Fruit fly (Drosophila melanogaster) whole organism, prepupa: Measurements from ENCODE around the gene CG3306.

Experiments
- CG10631 ChIP-seq: fragments of 200-800 bp; sonication (Bioruptor generic); optimal IDR thresholded peaks from 2 replicates; lab custom pipeline; 2016; ENCODE audit warnings: missing biosample characterization, missing genetic modification characterization
- CG11762 ChIP-seq: fragments of 200-800 bp; sonication (Bioruptor generic); optimal IDR thresholded peaks from 3 replicates; lab custom pipeline; 2016; ENCODE audit warnings: missing biosample characterization, missing genetic modification characterization; ENCODE audit not compliant: insufficient read depth
- CG15336 ChIP-seq: fragments of 200-800 bp; sonication (Bioruptor generic); IDR thresholded peaks from 2 replicates; pipeline ENCODE4 v1.3.6; 2022; ENCODE audit warnings: missing biosample characterization, missing genetic modification characterization
- CG1621 ChIP-seq: fragments of 200-800 bp; sonication (Bioruptor generic); optimal IDR thresholded peaks from 3 replicates; lab custom pipeline; 2018; ENCODE audit warnings: missing biosample characterization, mild to moderate bottlenecking, missing genetic modification characterization
- CG16779 ChIP-seq: fragments of 200-800 bp; sonication (Bioruptor generic); optimal IDR thresholded peaks from 3 replicates; lab custom pipeline; 2017; ENCODE audit warnings: missing biosample characterization, mild to moderate bottlenecking, missing genetic modification characterization
- CG3032 ChIP-seq: fragments of 200-800 bp; optimal IDR thresholded peaks from 2 replicates; lab custom pipeline; 2019; ENCODE audit warnings: missing biosample characterization, mild to moderate bottlenecking, missing genetic modification characterization, moderate library complexity
- CG32006 ChIP-seq: fragments of 200-800 bp; sonication (Bioruptor generic); optimal IDR thresholded peaks from 3 replicates; lab custom pipeline; 2017; ENCODE audit warnings: missing biosample characterization, mild to moderate bottlenecking, missing genetic modification characterization
- CG34406 ChIP-seq: fragments of 200-800 bp; sonication (Bioruptor generic); optimal IDR thresholded peaks from 3 replicates; lab custom pipeline; 2016; ENCODE audit warnings: missing biosample characterization, missing genetic modification characterization
- CG3919 ChIP-seq: fragments of 200-800 bp; sonication (Bioruptor generic); optimal IDR thresholded peaks from 3 replicates; lab custom pipeline; 2016; ENCODE audit warnings: missing biosample characterization, missing genetic modification characterization
- CG6163 ChIP-seq: fragments of 200-800 bp; sonication (Bioruptor generic); IDR thresholded peaks from 3 replicates; pipeline ENCODE4 v1.3.6; 2022; ENCODE audit warnings: missing biosample characterization, missing genetic modification characterization
- CG6276 ChIP-seq: fragments of 200-800 bp; sonication (Bioruptor generic); optimal IDR thresholded peaks from 2 replicates; lab custom pipeline; 2017; ENCODE audit warnings: missing biosample characterization, mild to moderate bottlenecking, missing genetic modification characterization
- CG6792 ChIP-seq: fragments of 200-800 bp; sonication (Bioruptor generic); optimal IDR thresholded peaks from 3 replicates; lab custom pipeline; 2016; ENCODE audit warnings: missing biosample characterization, missing genetic modification characterization
- CG6808 ChIP-seq: fragments of 200-800 bp; sonication (Bioruptor generic); optimal IDR thresholded peaks from 3 replicates; lab custom pipeline; 2017; ENCODE audit warnings: missing biosample characterization, missing genetic modification characterization, mild to moderate bottlenecking, moderate library complexity, missing genetic modification reagents
- CG6854 ChIP-seq: fragments of 200-800 bp; sonication (Bioruptor generic); optimal IDR thresholded peaks from 2 replicates; lab custom pipeline; 2017; ENCODE audit warnings: missing biosample characterization, mild to moderate bottlenecking, missing genetic modification characterization
- CG7368 ChIP-seq: fragments of 200-800 bp; sonication (Bioruptor generic); optimal IDR thresholded peaks from 3 replicates; lab custom pipeline; 2016; ENCODE audit warnings: missing biosample characterization, missing genetic modification characterization
- CG8119 ChIP-seq: fragments of 200-800 bp; sonication (Bioruptor generic); IDR thresholded peaks from 3 replicates; pipeline ENCODE4 v1.3.6; 2022; ENCODE audit warnings: missing biosample characterization, missing genetic modification characterization
- CG8319 ChIP-seq: fragments of 200-800 bp; sonication (Bioruptor generic); optimal IDR thresholded peaks from 3 replicates; lab custom pipeline; 2016; ENCODE audit warnings: missing biosample characterization, missing genetic modification characterization
- CG8632 ChIP-seq: fragments of 200-800 bp; sonication (Bioruptor generic); optimal IDR thresholded peaks from 3 replicates; lab custom pipeline; 2016; ENCODE audit warnings: missing biosample characterization, missing genetic modification characterization
- CG9139 ChIP-seq: fragments of 200-800 bp; sonication (Bioruptor generic); optimal IDR thresholded peaks from 3 replicates; lab custom pipeline; 2017; ENCODE audit warnings: missing biosample characterization, mild to moderate bottlenecking, missing genetic modification characterization
- Eip75B ChIP-seq: fragments of 200-800 bp; sonication (Bioruptor generic); optimal IDR thresholded peaks from 3 replicates; lab custom pipeline; 2016; ENCODE audit warnings: missing biosample characterization, missing genetic modification characterization
- Eip78C ChIP-seq: fragments of 200-800 bp; sonication (Bioruptor generic); peaks from one replicate; lab custom pipeline; 2016; ENCODE audit warnings: missing biosample characterization, missing genetic modification characterization
- Eip93F ChIP-seq: fragments of 200-800 bp; sonication (Bioruptor generic); optimal IDR thresholded peaks from 2 replicates; lab custom pipeline; 2016; ENCODE audit warnings: missing biosample characterization, mild to moderate bottlenecking, missing genetic modification characterization
- Ets21C ChIP-seq: fragments of 200-800 bp; sonication (Bioruptor generic); optimal IDR thresholded peaks from 3 replicates; lab custom pipeline; 2016; ENCODE audit warnings: missing biosample characterization, missing genetic modification characterization
- Gug ChIP-seq: fragments of 200-800 bp; sonication (Bioruptor generic); IDR thresholded peaks from 2 replicates; pipeline ENCODE4 v1.3.6; 2022; ENCODE audit warnings: missing biosample characterization, missing genetic modification characterization
- Hr38 ChIP-seq: sonication (Bioruptor generic); optimal IDR thresholded peaks from 2 replicates; lab custom pipeline; 2016; ENCODE audit warnings: missing biosample characterization, missing genetic modification characterization
- Hr4 ChIP-seq: fragments of 200-800 bp; sonication (Bioruptor generic); optimal IDR thresholded peaks from 3 replicates; lab custom pipeline; 2016; ENCODE audit warnings: missing biosample characterization, missing genetic modification characterization
- Lpt ChIP-seq: fragments of 200-800 bp; sonication (Bioruptor generic); optimal IDR thresholded peaks from 3 replicates; lab custom pipeline; 2016; ENCODE audit warnings: missing biosample characterization, missing genetic modification characterization
- Met ChIP-seq: fragments of 200-800 bp; sonication (Bioruptor generic); optimal IDR thresholded peaks from 3 replicates; lab custom pipeline; 2016; ENCODE audit warnings: missing biosample characterization, missing genetic modification characterization
- OdsH ChIP-seq: fragments of 200-800 bp; sonication (Bioruptor generic); optimal IDR thresholded peaks from 3 replicates; lab custom pipeline; 2016; ENCODE audit warnings: missing biosample characterization, missing genetic modification characterization
- Smox ChIP-seq: fragments of 200-800 bp; sonication (Bioruptor generic); optimal IDR thresholded peaks from 3 replicates; lab custom pipeline; 2016; ENCODE audit warnings: missing biosample characterization, missing genetic modification characterization
- Sox102F ChIP-seq: fragments of 200-800 bp; sonication (Bioruptor generic); optimal IDR thresholded peaks from 2 replicates; lab custom pipeline; 2016; ENCODE audit warnings: missing biosample characterization, mild to moderate bottlenecking, missing genetic modification characterization
- Sox14 ChIP-seq: fragments of 200-800 bp; sonication (Bioruptor generic); optimal IDR thresholded peaks from 3 replicates; lab custom pipeline; 2016; ENCODE audit warnings: missing biosample characterization, missing genetic modification characterization
- achi ChIP-seq: fragments of 200-800 bp; sonication (Bioruptor generic); optimal IDR thresholded peaks from 3 replicates; lab custom pipeline; 2016; ENCODE audit warnings: missing biosample characterization, missing genetic modification characterization
- acj6 ChIP-seq: fragments of 200-800 bp; sonication (Bioruptor generic); optimal IDR thresholded peaks from 3 replicates; lab custom pipeline; 2016; ENCODE audit warnings: missing biosample characterization, missing genetic modification characterization
- dac ChIP-seq: fragments of 200-800 bp; sonication (Bioruptor generic); optimal IDR thresholded peaks from 2 replicates; lab custom pipeline; 2017; ENCODE audit warnings: missing biosample characterization, mild to moderate bottlenecking, missing genetic modification characterization
- dsx ChIP-seq: fragments of 200-800 bp; optimal IDR thresholded peaks from 3 replicates; lab custom pipeline; 2019; ENCODE audit warnings: missing biosample characterization, mild to moderate bottlenecking, missing genetic modification characterization, moderate library complexity; ENCODE audit not compliant: poor library complexity, severe bottlenecking
- eg ChIP-seq: fragments of 200-800 bp; sonication (Bioruptor generic); IDR thresholded peaks from 3 replicates; pipeline ENCODE4 v1.3.6; 2022; ENCODE audit warnings: missing biosample characterization, missing genetic modification characterization
- esn ChIP-seq: fragments of 200-800 bp; sonication (Bioruptor generic); optimal IDR thresholded peaks from 2 replicates; lab custom pipeline; 2016; ENCODE audit warnings: missing biosample characterization, mild to moderate bottlenecking, missing genetic modification characterization, moderate library complexity
- fd59A ChIP-seq: fragments of 200-800 bp; sonication (Bioruptor generic); optimal IDR thresholded peaks from 2 replicates; lab custom pipeline; 2017; ENCODE audit warnings: missing biosample characterization, mild to moderate bottlenecking, missing genetic modification characterization, missing genetic modification reagents
- fkh ChIP-seq: fragments of 200-800 bp; sonication (Bioruptor generic); optimal IDR thresholded peaks from 3 replicates; lab custom pipeline; 2017; ENCODE audit warnings: missing biosample characterization, mild to moderate bottlenecking, missing genetic modification characterization, moderate library complexity
- net ChIP-seq: fragments of 200-800 bp; sonication (Bioruptor generic); optimal IDR thresholded peaks from 3 replicates; lab custom pipeline; 2016; ENCODE audit warnings: missing biosample characterization, missing genetic modification characterization
- pdm3 ChIP-seq: fragments of 200-800 bp; sonication (Bioruptor generic); optimal IDR thresholded peaks from 3 replicates; lab custom pipeline; 2016; ENCODE audit warnings: missing biosample characterization, missing genetic modification characterization
- spab ChIP-seq: fragments of 200-800 bp; sonication (Bioruptor generic); optimal IDR thresholded peaks from 2 replicates; lab custom pipeline; 2017; ENCODE audit warnings: missing biosample characterization, mild to moderate bottlenecking, missing genetic modification characterization, missing genetic modification reagents
- ss ChIP-seq, 2 experiments: fragments of 200-800 bp; sonication (Bioruptor generic); optimal IDR thresholded peaks; 2 replicates in 1 of 2; 3 replicates in 1 of 2; lab custom pipeline; 2017 to 2018; ENCODE audit warnings: mild to moderate bottlenecking in 2 of 2, missing biosample characterization in 2 of 2, missing genetic modification characterization in 2 of 2, moderate library complexity in 1 of 2
- topi ChIP-seq: fragments of 200-800 bp; sonication (Bioruptor generic); optimal IDR thresholded peaks from 3 replicates; lab custom pipeline; 2016; ENCODE audit warnings: missing biosample characterization, missing genetic modification characterization
- vri ChIP-seq: fragments of 200-800 bp; sonication (Bioruptor generic); optimal IDR thresholded peaks from 3 replicates; lab custom pipeline; 2016; ENCODE audit warnings: missing biosample characterization, mild to moderate bottlenecking, missing genetic modification characterization

The CG3306 gene

DNA sequence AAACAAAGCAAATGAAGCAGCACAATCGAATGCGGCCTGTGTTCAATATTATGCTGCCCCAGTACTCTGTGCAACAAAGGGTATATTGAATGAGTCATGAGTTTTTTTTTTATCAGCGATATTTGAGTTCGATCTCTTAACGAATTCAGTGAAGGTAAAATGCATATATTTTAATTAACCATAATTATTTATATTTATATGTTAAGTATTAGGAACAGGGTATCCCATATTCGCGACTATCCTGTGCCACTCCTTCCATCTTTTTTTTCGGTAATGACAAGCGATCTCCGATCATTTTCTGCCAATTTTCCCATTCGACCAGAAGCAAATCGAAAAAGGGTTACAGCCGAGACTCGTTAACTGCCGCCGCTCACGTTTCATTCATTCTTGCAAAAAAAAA is 42.3 kb upstream of the CG3306 start:
- TF ChIP-seq CG6808 (no peak), fd59A (GFP tag; lab: Kevin White, UChicago) (no peak), CG6276 (GFP tag; lab: Kevin White, UChicago) (no peak), CG8319 (GFP tag; lab: Kevin White, UChicago) (no peak), eg (GFP tag; lab: Robert Waterston, UW) (no peak), Eip75B (GFP tag; lab: Kevin White, UChicago) (no peak), dsx (GFP tag; lab: Kevin White, UChicago) (no peak), spab (GFP tag; lab: Kevin White, UChicago) (no peak), CG15336 (GFP tag; lab: Robert Waterston, UW) (peak; percentile 64), vri (GFP tag; lab: Kevin White, UChicago) (no peak), CG6792 (GFP tag; lab: Kevin White, UChicago) (no peak), CG32006 (GFP tag; lab: Kevin White, UChicago) (peak; percentile 44), Sox14 (no peak), CG8119 (GFP tag; lab: Robert Waterston, UW) (peak; percentile 59), achi (GFP tag; lab: Kevin White, UChicago) (peak; percentile 8), Hr4 (no peak), CG3032 (no peak), CG3919 (GFP tag; lab: Kevin White, UChicago) (no peak), OdsH (peak; percentile 22), CG10631 (no peak), dac (GFP tag; lab: Kevin White, UChicago) (no peak), CG6163 (no peak), Eip78C (peak; percentile 72), topi (GFP tag; lab: Kevin White, UChicago) (no peak), Smox (GFP tag; lab: Kevin White, UChicago) (no peak), CG7368 (GFP tag; lab: Kevin White, UChicago) (no peak), Ets21C (GFP tag; lab: Kevin White, UChicago) (no peak), Sox102F (no peak), ss (GFP tag; optimal IDR thresholded peaks at IDR 0.05; lab: Kevin White, UChicago) (no peak), pdm3 (no peak), net (GFP tag; lab: Kevin White, UChicago) (no peak), CG9139 (GFP tag; lab: Kevin White, UChicago) (no peak)

- peak; percentile 34 for TF ChIP-seq CG16779 (tag; lab: Kevin White, UChicago)
- peak; percentile 42 for TF ChIP-seq acj6
- no peak for TF ChIP-seq CG34406 (GFP tag; lab: Kevin White, UChicago)
- peak; percentile 76 for TF ChIP-seq Gug (GFP tag; lab: Robert Waterston, UW)
- TF ChIP-seq fd59A (GFP tag; lab: Kevin White, UChicago), result no peak
- TF ChIP-seq CG6276 (GFP tag; lab: Kevin White, UChicago), result peak; percentile 80
- TF ChIP-seq CG1621 (tag; lab: Kevin White, UChicago), result no peak
- peak; percentile 31 for TF ChIP-seq dsx (GFP tag; lab: Kevin White, UChicago)
- TF ChIP-seq Eip93F (GFP tag; lab: Kevin White, UChicago), result no peak
- peak; percentile 91 for TF ChIP-seq CG32006 (GFP tag; lab: Kevin White, UChicago)
- peak; percentile 1 for TF ChIP-seq CG11762 (GFP tag; lab: Kevin White, UChicago)
- peak; percentile 48 for TF ChIP-seq pdm3
- TF ChIP-seq Hr4, result peak; percentile 88
- TF ChIP-seq CG3919 (GFP tag; lab: Kevin White, UChicago), result peak; percentile 71
- no peak for TF ChIP-seq CG8319 (GFP tag; lab: Kevin White, UChicago)
- peak; percentile 75 for TF ChIP-seq Lpt (GFP tag; lab: Kevin White, UChicago)
- TF ChIP-seq CG6163, result peak; percentile 87
- peak; percentile 65 for TF ChIP-seq Sox14
- TF ChIP-seq vri (GFP tag; lab: Kevin White, UChicago), result no peak
- no peak for TF ChIP-seq CG8632 (GFP tag; lab: Kevin White, UChicago)
- TF ChIP-seq Eip78C, result peak; percentile 76
- peak; percentile 3 for TF ChIP-seq CG6792 (GFP tag; lab: Kevin White, UChicago)
- TF ChIP-seq CG3032, result peak; percentile 40
- TF ChIP-seq CG6854, result no peak
- peak; percentile 87 for TF ChIP-seq eg (GFP tag; lab: Robert Waterston, UW)
- TF ChIP-seq dac (GFP tag; lab: Kevin White, UChicago), result peak; percentile 71
- TF ChIP-seq esn, result no peak
- no peak for TF ChIP-seq CG9139 (GFP tag; lab: Kevin White, UChicago)
- TF ChIP-seq Met (GFP tag; lab: Kevin White, UChicago), result no peak
- TF ChIP-seq CG10631, result peak; percentile 67
- peak; percentile 22 for TF ChIP-seq CG7368 (GFP tag; lab: Kevin White, UChicago)
- no peak for TF ChIP-seq Sox102F
- peak; percentile 90 for TF ChIP-seq CG8119 (GFP tag; lab: Robert Waterston, UW)
- peak; percentile 73 for TF ChIP-seq OdsH
- TF ChIP-seq achi (GFP tag; lab: Kevin White, UChicago), result peak; percentile 70
- no peak for TF ChIP-seq ss (GFP tag; optimal IDR thresholded peaks at IDR 0.05; lab: Kevin White, UChicago)
- peak; percentile 38 for TF ChIP-seq CG6808
- TF ChIP-seq Hr38 (GFP tag; lab: Kevin White, UChicago), result no peak
- no peak for TF ChIP-seq fkh (GFP tag; lab: Kevin White, UChicago)
- no peak for TF ChIP-seq Ets21C (GFP tag; lab: Kevin White, UChicago)
These were observed 34.5 kb upstream of the CG3306 start for dm6 chr3L:9566849-9567248.
